Fruit fly (Drosophila melanogaster) whole organism, embryonic: ENCODE measurements around the gene CG14220.

Experiments used
- Atf-2 ChIP-seq: fragments of 200-800 bp; sonication (Bioruptor generic); optimal IDR thresholded peaks from 2 replicates; lab custom pipeline; 2016; ENCODE audit warnings: missing biosample characterization, missing genetic modification characterization
- CG14014 ChIP-seq: fragments of 200-800 bp; sonication (Bioruptor generic); IDR thresholded peaks from 2 replicates; pipeline ENCODE4 v1.3.6; 2022; ENCODE audit warnings: missing biosample characterization, missing genetic modification characterization
- CG1529 ChIP-seq: fragments of 200-800 bp; sonication (Bioruptor generic); optimal IDR thresholded peaks from 3 replicates; lab custom pipeline; 2018; ENCODE audit warnings: missing biosample characterization, missing genetic modification characterization
- CG15514 ChIP-seq: fragments of 200-800 bp; sonication (Bioruptor generic); optimal IDR thresholded peaks from 3 replicates; lab custom pipeline; 2017; ENCODE audit warnings: missing biosample characterization, missing genetic modification characterization, mild to moderate bottlenecking, moderate library complexity, missing genetic modification reagents
- CG1602 ChIP-seq: fragments of 200-800 bp; sonication (Bioruptor generic); optimal IDR thresholded peaks from 3 replicates; lab custom pipeline; 2016; ENCODE audit warnings: missing biosample characterization, missing genetic modification characterization
- CG16815 ChIP-seq: fragments of 200-800 bp; sonication (Bioruptor generic); optimal IDR thresholded peaks from 3 replicates; lab custom pipeline; 2017; ENCODE audit warnings: missing biosample characterization, mild to moderate bottlenecking, missing genetic modification characterization
- CG17186 ChIP-seq: fragments of 200-800 bp; sonication (Bioruptor generic); optimal IDR thresholded peaks from 3 replicates; lab custom pipeline; 2017; ENCODE audit warnings: missing biosample characterization, missing genetic modification reagents, missing genetic modification characterization
- CG17328 ChIP-seq: fragments of 200-800 bp; sonication (Bioruptor generic); IDR thresholded peaks from 2 replicates; pipeline ENCODE4 v1.3.6; 2022; ENCODE audit warnings: missing biosample characterization, missing genetic modification characterization
- CG17359 ChIP-seq: fragments of 200-800 bp; sonication (Bioruptor generic); optimal IDR thresholded peaks from 3 replicates; lab custom pipeline; 2018; ENCODE audit warnings: missing biosample characterization, mild to moderate bottlenecking, missing genetic modification characterization, moderate library complexity
- CG17385 ChIP-seq: fragments of 200-800 bp; sonication (Bioruptor generic); optimal IDR thresholded peaks from 3 replicates; lab custom pipeline; 2018; ENCODE audit warnings: missing biosample characterization, mild to moderate bottlenecking, missing genetic modification characterization
- CG17829 ChIP-seq: fragments of 200-800 bp; optimal IDR thresholded peaks from 2 replicates; lab custom pipeline; 2019; ENCODE audit warnings: missing biosample characterization, mild to moderate bottlenecking, missing genetic modification characterization, moderate library complexity
- CG31441 ChIP-seq: fragments of 200-800 bp; sonication (Bioruptor generic); IDR thresholded peaks from 2 replicates; pipeline ENCODE4 v1.3.6; 2022; ENCODE audit warnings: missing biosample characterization, missing genetic modification characterization
- CG32767 ChIP-seq: fragments of 200-800 bp; sonication (Bioruptor generic); IDR thresholded peaks from 2 replicates; pipeline ENCODE4 v1.3.6; 2022; ENCODE audit warnings: missing biosample characterization, missing genetic modification characterization
- CG6765 ChIP-seq: fragments of 200-800 bp; sonication (Bioruptor generic); optimal IDR thresholded peaks from 3 replicates; lab custom pipeline; 2017; ENCODE audit warnings: missing biosample characterization, mild to moderate bottlenecking, missing genetic modification characterization
- CG6791 ChIP-seq: fragments of 200-800 bp; sonication (Bioruptor generic); IDR thresholded peaks from 3 replicates; pipeline ENCODE4 v1.3.6; 2022; ENCODE audit warnings: missing biosample characterization, missing genetic modification characterization; ENCODE audit not compliant: partially characterized antibody
- CG7271 ChIP-seq: fragments of 200-800 bp; sonication (Bioruptor generic); optimal IDR thresholded peaks from 2 replicates; lab custom pipeline; 2018; ENCODE audit warnings: missing biosample characterization, mild to moderate bottlenecking, missing genetic modification characterization, moderate library complexity
- CG7963 ChIP-seq: fragments of 200-800 bp; sonication (Bioruptor generic); IDR thresholded peaks from 3 replicates; pipeline ENCODE4 v1.3.6; 2022; ENCODE audit warnings: missing biosample characterization, missing genetic modification characterization; ENCODE audit not compliant: partially characterized antibody
- CoRest ChIP-seq: fragments of 200-800 bp; sonication (Bioruptor generic); optimal IDR thresholded peaks from 3 replicates; lab custom pipeline; 2018; ENCODE audit warnings: missing biosample characterization, mild to moderate bottlenecking, missing genetic modification characterization, moderate library complexity
- D19A ChIP-seq: fragments of 200-800 bp; optimal IDR thresholded peaks from 3 replicates; lab custom pipeline; 2019; ENCODE audit warnings: missing biosample characterization, mild to moderate bottlenecking, missing genetic modification characterization, moderate library complexity
- Dek ChIP-seq: fragments of 200-800 bp; sonication (Bioruptor generic); optimal IDR thresholded peaks from 3 replicates; lab custom pipeline; 2019; ENCODE audit warnings: missing biosample characterization, mild to moderate bottlenecking, missing genetic modification characterization, moderate library complexity
- Dip3 ChIP-seq: fragments of 200-800 bp; sonication (Bioruptor generic); optimal IDR thresholded peaks from 3 replicates; lab custom pipeline; 2016; ENCODE audit warnings: missing biosample characterization, missing genetic modification characterization
- MESR4 ChIP-seq: fragments of 200-800 bp; sonication (Bioruptor generic); optimal IDR thresholded peaks from 2 replicates; lab custom pipeline; 2018; ENCODE audit warnings: missing biosample characterization, mild to moderate bottlenecking, missing genetic modification characterization, moderate library complexity
- MTF-1 ChIP-seq: fragments of 200-800 bp; sonication (Bioruptor generic); optimal IDR thresholded peaks from 2 replicates; lab custom pipeline; 2018; ENCODE audit warnings: missing biosample characterization, mild to moderate bottlenecking, missing genetic modification characterization, borderline replicate concordance
- Mad ChIP-seq: fragments of 200-800 bp; sonication (Bioruptor generic); optimal IDR thresholded peaks from 2 replicates; lab custom pipeline; 2016; ENCODE audit warnings: missing biosample characterization, missing genetic modification characterization
- Nf-YA ChIP-seq: fragments of 200-800 bp; sonication (Bioruptor generic); IDR thresholded peaks from 2 replicates; pipeline ENCODE4 v1.3.6; 2022; ENCODE audit warnings: missing biosample characterization, missing genetic modification characterization
- Side ChIP-seq: fragments of 200-800 bp; sonication (Bioruptor generic); optimal IDR thresholded peaks from 2 replicates; lab custom pipeline; 2016; ENCODE audit warnings: missing biosample characterization, missing genetic modification characterization
- Sin3A ChIP-seq: fragments of >200 bp; optimal IDR thresholded peaks from 2 replicates; lab custom pipeline; 2018
- Sry-β ChIP-seq: fragments of 200-800 bp; sonication (Bioruptor generic); optimal IDR thresholded peaks from 2 replicates; lab custom pipeline; 2018; ENCODE audit warnings: missing biosample characterization, mild to moderate bottlenecking, missing genetic modification characterization, moderate library complexity
- Stat92E ChIP-seq, 3 experiments: fragments of >200 bp in 2 of 3; fragments of 200-800 bp in 1 of 3; sonication (Bioruptor generic) in 1 of 3; optimal IDR thresholded peaks; 2 replicates each; lab custom pipeline; 2017 to 2019; ENCODE audit warnings: missing biosample characterization in 3 of 3, missing genetic modification characterization in 3 of 3, mild to moderate bottlenecking in 1 of 3, moderate library complexity in 1 of 3
- ase ChIP-seq: fragments of 200-800 bp; sonication (Bioruptor generic); IDR thresholded peaks from 3 replicates; pipeline ENCODE4 v1.3.6; 2022; ENCODE audit warnings: missing biosample characterization, missing genetic modification characterization
- bbx ChIP-seq: fragments of 200-800 bp; sonication (Bioruptor generic); IDR thresholded peaks from 2 replicates; pipeline ENCODE4 v1.3.6; 2022; ENCODE audit warnings: missing biosample characterization, missing genetic modification characterization; ENCODE audit not compliant: partially characterized antibody
- chm ChIP-seq: fragments of 200-800 bp; sonication (Bioruptor generic); IDR thresholded peaks from 2 replicates; pipeline ENCODE4 v1.3.6; 2022; ENCODE audit warnings: missing biosample characterization, missing genetic modification characterization
- corto ChIP-seq: fragments of 200-800 bp; sonication (Bioruptor generic); optimal IDR thresholded peaks from 2 replicates; lab custom pipeline; 2016; ENCODE audit warnings: missing biosample characterization, mild to moderate bottlenecking, missing genetic modification characterization, moderate library complexity
- dpn ChIP-seq, 2 experiments: fragments of 200-800 bp; sonication (Bioruptor generic); optimal IDR thresholded peaks; 3 replicates each; lab custom pipeline; 2016; ENCODE audit warnings: missing biosample characterization in 2 of 2, missing genetic modification characterization in 2 of 2
- en ChIP-seq: fragments of 200-800 bp; sonication (Bioruptor generic); optimal IDR thresholded peaks from 2 replicates; lab custom pipeline; 2016; ENCODE audit warnings: missing biosample characterization, missing genetic modification characterization
- exex ChIP-seq: fragments of 200-800 bp; sonication (Bioruptor generic); optimal IDR thresholded peaks from 4 replicates; lab custom pipeline; 2018; ENCODE audit warnings: missing biosample characterization, mild to moderate bottlenecking, missing genetic modification characterization, moderate library complexity
- ftz-f1 ChIP-seq: fragments of 200-800 bp; sonication (Bioruptor generic); optimal IDR thresholded peaks from 2 replicates; lab custom pipeline; 2016; ENCODE audit warnings: missing biosample characterization, missing genetic modification characterization
- inv ChIP-seq: fragments of 200-800 bp; sonication (Bioruptor generic); IDR thresholded peaks from 2 replicates; pipeline ENCODE4 v1.3.6; 2022; ENCODE audit warnings: missing biosample characterization, missing genetic modification characterization; ENCODE audit not compliant: partially characterized antibody
- knrl ChIP-seq: fragments of 200-800 bp; sonication (Bioruptor generic); IDR thresholded peaks from 3 replicates; pipeline ENCODE4 v1.3.6; 2022; ENCODE audit warnings: missing biosample characterization, missing genetic modification characterization; ENCODE audit not compliant: partially characterized antibody
- lola ChIP-seq, 3 experiments: fragments of >200 bp in 2 of 3; fragments of 200-800 bp in 1 of 3; sonication (Bioruptor generic) in 1 of 3; optimal IDR thresholded peaks; 2 replicates each; lab custom pipeline; 2017 to 2019; ENCODE audit warnings: missing biosample characterization in 3 of 3, missing genetic modification characterization in 3 of 3, mild to moderate bottlenecking in 1 of 3, moderate library complexity in 1 of 3
- onecut ChIP-seq: fragments of 200-800 bp; sonication (Bioruptor generic); IDR thresholded peaks from 2 replicates; pipeline ENCODE4 v1.3.6; 2022; ENCODE audit warnings: missing biosample characterization, missing genetic modification characterization
- pfk ChIP-seq: fragments of 200-800 bp; sonication (Bioruptor generic); optimal IDR thresholded peaks from 2 replicates; lab custom pipeline; 2018; ENCODE audit warnings: missing biosample characterization, mild to moderate bottlenecking, missing genetic modification characterization, moderate library complexity
- pnt ChIP-seq: fragments of 200-800 bp; sonication (Bioruptor generic); optimal IDR thresholded peaks from 3 replicates; lab custom pipeline; 2016; ENCODE audit warnings: missing biosample characterization, missing genetic modification characterization
- pzg ChIP-seq: fragments of 200-800 bp; sonication (Bioruptor generic); optimal IDR thresholded peaks from 3 replicates; lab custom pipeline; 2018; ENCODE audit warnings: missing biosample characterization, mild to moderate bottlenecking, missing genetic modification characterization, moderate library complexity
- salm ChIP-seq: fragments of 200-800 bp; sonication (Bioruptor generic); optimal IDR thresholded peaks from 2 replicates; lab custom pipeline; 2018; ENCODE audit warnings: missing biosample characterization, mild to moderate bottlenecking, missing genetic modification characterization
- scrt ChIP-seq: fragments of 200-800 bp; sonication (Bioruptor generic); optimal IDR thresholded peaks from 2 replicates; lab custom pipeline; 2018; ENCODE audit warnings: missing biosample characterization, mild to moderate bottlenecking, missing genetic modification characterization, moderate library complexity
- sens ChIP-seq: fragments of 200-800 bp; sonication (Bioruptor generic); peaks from one replicate; lab custom pipeline; 2016; ENCODE audit warnings: missing biosample characterization, missing genetic modification characterization
- slbo ChIP-seq: fragments of 200-800 bp; sonication (Bioruptor generic); IDR thresholded peaks from 2 replicates; pipeline ENCODE4 v1.3.6; 2022; ENCODE audit warnings: missing biosample characterization, missing genetic modification characterization
- sna ChIP-seq: fragments of 200-800 bp; sonication (Bioruptor generic); IDR thresholded peaks from 2 replicates; pipeline ENCODE4 v1.3.6; 2022; ENCODE audit warnings: missing biosample characterization, missing genetic modification characterization; ENCODE audit not compliant: partially characterized antibody
- unc-4 ChIP-seq: fragments of 200-800 bp; sonication (Bioruptor generic); IDR thresholded peaks from 2 replicates; pipeline ENCODE4 v1.3.6; 2022; ENCODE audit warnings: missing biosample characterization, missing genetic modification characterization; ENCODE audit not compliant: partially characterized antibody

CG14220 gene

dm6 chrX:19601644-19602043 is at the start of gene CG14220 (continued):
- TF ChIP-seq CG6765 (GFP tag; lab: Kevin White, UChicago), result no peak
- no peak for TF ChIP-seq pnt (GFP tag; lab: Kevin White, UChicago)
- no peak for TF ChIP-seq salm (tag; lab: Kevin White, UChicago)
- TF ChIP-seq CG6791, result peak; percentile 97
- peak; percentile 89 for TF ChIP-seq pzg
- TF ChIP-seq Mad (GFP tag; lab: Kevin White, UChicago), result peak; percentile 25
- no peak for TF ChIP-seq corto (GFP tag; lab: Kevin White, UChicago)
- TF ChIP-seq CG1602 (GFP tag; lab: Kevin White, UChicago), result no peak
- TF ChIP-seq CG1529 (GFP tag; lab: Kevin White, UChicago), result no peak
- no peak for TF ChIP-seq Dip3
- peak; percentile 17 for TF ChIP-seq Sin3A
- TF ChIP-seq Nf-YA (GFP tag; lab: Robert Waterston, UW), result no peak
- peak; percentile 78 for TF ChIP-seq MESR4 (GFP tag; lab: Kevin White, UChicago)
- TF ChIP-seq Dek (tag; lab: Kevin White, UChicago), result peak; percentile 13
- TF ChIP-seq CG31441 (GFP tag; lab: Robert Waterston, UW), result 0 out of 2 replicates have a peak, but pooled peaks have one; percentile 30
- no peak for TF ChIP-seq Sry-β (GFP tag; lab: Kevin White, UChicago)
- TF ChIP-seq dpn (GFP tag; optimal IDR thresholded peaks at IDR 0.05; lab: Kevin White, UChicago), result peak in 1 of 2 experiments; percentile 10
- no peak for TF ChIP-seq scrt (GFP tag; lab: Kevin White, UChicago)
- no peak for TF ChIP-seq ftz-f1 (GFP tag; lab: Kevin White, UChicago)
- peak; percentile 97 for TF ChIP-seq bbx (GFP tag; lab: Robert Waterston, UW)
- no peak for TF ChIP-seq ase (GFP tag; lab: Robert Waterston, UW)
- peak; percentile 87 for TF ChIP-seq knrl
- TF ChIP-seq Side (GFP tag; lab: Kevin White, UChicago), result no peak
- TF ChIP-seq inv (GFP tag; lab: Robert Waterston, UW), result peak; percentile 87
- TF ChIP-seq sna, result peak; percentile 85
- peak; percentile 45; the same call in 1 of the 2 replicates for TF ChIP-seq CG32767
- no peak for TF ChIP-seq CG14014
- TF ChIP-seq pfk (GFP tag; lab: Kevin White, UChicago), result peak; percentile 38
- TF ChIP-seq lola (GFP tag; optimal IDR thresholded peaks at IDR 0.05; lab: Kevin White, UChicago), result no peak
- TF ChIP-seq chm (GFP tag; lab: Robert Waterston, UW), result no peak
- no peak for TF ChIP-seq D19A (tag; lab: Kevin White, UChicago)
- peak in 1 of 3 experiments; percentile 46 for TF ChIP-seq Stat92E (GFP tag; optimal IDR thresholded peaks at IDR 0.05; lab: Kevin White, UChicago)
- TF ChIP-seq CoRest (tag; lab: Kevin White, UChicago), result peak; percentile 17
- no peak for TF ChIP-seq CG7271 (tag; lab: Kevin White, UChicago)
- TF ChIP-seq CG17385 (GFP tag; lab: Kevin White, UChicago), result peak; percentile 5
- TF ChIP-seq CG16815 (GFP tag; lab: Kevin White, UChicago), result no peak
- TF ChIP-seq slbo, result peak; percentile 36; the same call in 1 of the 2 replicates
- TF ChIP-seq exex (tag; lab: Kevin White, UChicago), result peak; percentile 6
- peak; percentile 43 for TF ChIP-seq CG17186 (GFP tag; lab: Kevin White, UChicago)
- TF ChIP-seq MTF-1 (GFP tag; lab: Kevin White, UChicago), result no peak
- no peak for TF ChIP-seq onecut (GFP tag; lab: Robert Waterston, UW)
- no peak for TF ChIP-seq en (GFP tag; lab: Kevin White, UChicago)
- TF ChIP-seq Atf-2 (GFP tag; lab: Kevin White, UChicago), result no peak
- peak; percentile 93 for TF ChIP-seq unc-4
- no peak for TF ChIP-seq CG17359 (tag; lab: Kevin White, UChicago)
- TF ChIP-seq CG17328, result no peak
- TF ChIP-seq CG17829 (tag; lab: Kevin White, UChicago), result peak; percentile 37
- peak; percentile 70 for TF ChIP-seq sens (GFP tag; lab: Kevin White, UChicago)
- TF ChIP-seq CG15514 (GFP tag; lab: Kevin White, UChicago), result peak; percentile 81
- peak; percentile 94 for TF ChIP-seq CG7963 (GFP tag; lab: Robert Waterston, UW)
